Fruit fly (Drosophila melanogaster) whole organism, embryonic: Measurements from ENCODE around the gene CG42535.

ENCODE experiments used
- ATbp ChIP-seq: fragments of 200-800 bp; sonication (Bioruptor generic); optimal IDR thresholded peaks from 2 replicates; lab custom pipeline; 2017; ENCODE audit warnings: missing biosample characterization, mild to moderate bottlenecking, missing genetic modification characterization, missing genetic modification reagents
- Bgb ChIP-seq: fragments of 200-800 bp; sonication (Bioruptor generic); IDR thresholded peaks from 2 replicates; pipeline ENCODE4 v1.3.6; 2022; ENCODE audit warnings: missing biosample characterization, missing genetic modification characterization; ENCODE audit not compliant: partially characterized antibody
- CG10267 ChIP-seq: fragments of 200-800 bp; sonication (Bioruptor generic); optimal IDR thresholded peaks from 2 replicates; lab custom pipeline; 2018; ENCODE audit warnings: missing biosample characterization, mild to moderate bottlenecking, missing genetic modification characterization, moderate library complexity
- CG10431 ChIP-seq: fragments of 200-800 bp; sonication (Bioruptor generic); optimal IDR thresholded peaks from 3 replicates; lab custom pipeline; 2018; ENCODE audit warnings: missing biosample characterization, mild to moderate bottlenecking, missing genetic modification characterization
- CG12071 ChIP-seq: fragments of 200-800 bp; sonication (Bioruptor generic); optimal IDR thresholded peaks from 3 replicates; lab custom pipeline; 2018; ENCODE audit warnings: missing biosample characterization, mild to moderate bottlenecking, missing genetic modification characterization
- CG14441 ChIP-seq: fragments of 200-800 bp; sonication (Bioruptor generic); IDR thresholded peaks from 2 replicates; pipeline ENCODE4 v1.3.6; 2022; ENCODE audit warnings: missing biosample characterization, missing genetic modification characterization
- CG15601 ChIP-seq: fragments of 200-800 bp; sonication (Bioruptor generic); optimal IDR thresholded peaks from 3 replicates; lab custom pipeline; 2019; ENCODE audit warnings: missing biosample characterization, mild to moderate bottlenecking, missing genetic modification characterization, moderate library complexity
- CG15696 ChIP-seq: fragments of 200-800 bp; sonication (Bioruptor generic); optimal IDR thresholded peaks from 2 replicates; lab custom pipeline; 2019; ENCODE audit warnings: missing biosample characterization, mild to moderate bottlenecking, missing genetic modification characterization, moderate library complexity
- CG1603 ChIP-seq: fragments of 200-800 bp; sonication (Bioruptor generic); optimal IDR thresholded peaks from 2 replicates; lab custom pipeline; 2019; ENCODE audit warnings: missing biosample characterization, mild to moderate bottlenecking, missing genetic modification characterization, moderate library complexity
- CG2712 ChIP-seq: fragments of 200-800 bp; optimal IDR thresholded peaks from 3 replicates; lab custom pipeline; 2019; ENCODE audit warnings: missing biosample characterization, mild to moderate bottlenecking, missing genetic modification characterization, moderate library complexity
- CG30020 ChIP-seq: fragments of 200-800 bp; optimal IDR thresholded peaks from 2 replicates; lab custom pipeline; 2019; ENCODE audit warnings: missing biosample characterization, mild to moderate bottlenecking, missing genetic modification characterization, moderate library complexity
- CG3281 ChIP-seq: fragments of 200-800 bp; sonication (Bioruptor generic); optimal IDR thresholded peaks from 3 replicates; lab custom pipeline; 2017; ENCODE audit warnings: missing biosample characterization, mild to moderate bottlenecking, missing genetic modification characterization
- CG33213 ChIP-seq: fragments of 200-800 bp; sonication (Bioruptor generic); optimal IDR thresholded peaks from 3 replicates; lab custom pipeline; 2016; ENCODE audit warnings: missing biosample characterization, missing genetic modification characterization
- CG3995 ChIP-seq: fragments of 200-800 bp; sonication (Bioruptor generic); optimal IDR thresholded peaks from 3 replicates; lab custom pipeline; 2016; ENCODE audit warnings: missing biosample characterization, missing genetic modification characterization
- CG4730 ChIP-seq: fragments of 200-800 bp; sonication (Bioruptor generic); IDR thresholded peaks from 2 replicates; pipeline ENCODE4 v1.3.6; 2022; ENCODE audit warnings: missing biosample characterization, missing genetic modification characterization
- CG5245 ChIP-seq: fragments of 200-800 bp; sonication (Bioruptor generic); optimal IDR thresholded peaks from 3 replicates; lab custom pipeline; 2016; ENCODE audit warnings: missing biosample characterization, missing genetic modification characterization
- CG6683 ChIP-seq: fragments of 200-800 bp; sonication (Bioruptor generic); optimal IDR thresholded peaks from 2 replicates; lab custom pipeline; 2017; ENCODE audit warnings: missing biosample characterization, mild to moderate bottlenecking, missing genetic modification characterization, missing genetic modification reagents
- CG6813 ChIP-seq: fragments of 200-800 bp; sonication (Bioruptor generic); optimal IDR thresholded peaks from 2 replicates; lab custom pipeline; 2017; ENCODE audit warnings: missing biosample characterization, missing genetic modification characterization, mild to moderate bottlenecking, moderate library complexity, missing genetic modification reagents
- CG7271 ChIP-seq: fragments of 200-800 bp; sonication (Bioruptor generic); optimal IDR thresholded peaks from 2 replicates; lab custom pipeline; 2018; ENCODE audit warnings: missing biosample characterization, mild to moderate bottlenecking, missing genetic modification characterization, moderate library complexity
- CG7987 ChIP-seq: fragments of 200-800 bp; sonication (Bioruptor generic); optimal IDR thresholded peaks from 2 replicates; lab custom pipeline; 2018; ENCODE audit warnings: missing biosample characterization, mild to moderate bottlenecking, missing genetic modification characterization, moderate library complexity
- CG9437 ChIP-seq: fragments of 200-800 bp; sonication (Bioruptor generic); optimal IDR thresholded peaks from 2 replicates; lab custom pipeline; 2018; ENCODE audit warnings: missing biosample characterization, mild to moderate bottlenecking, missing genetic modification characterization
- Camta ChIP-seq: fragments of 200-800 bp; sonication (Bioruptor generic); optimal IDR thresholded peaks from 2 replicates; lab custom pipeline; 2016; ENCODE audit warnings: missing biosample characterization, missing genetic modification characterization
- Dp ChIP-seq: fragments of 200-800 bp; sonication (Bioruptor generic); optimal IDR thresholded peaks from 2 replicates; lab custom pipeline; 2018; ENCODE audit warnings: missing biosample characterization, mild to moderate bottlenecking, missing genetic modification characterization, moderate library complexity
- Ets97D ChIP-seq: fragments of 200-800 bp; sonication (Bioruptor generic); optimal IDR thresholded peaks from 3 replicates; lab custom pipeline; 2016; ENCODE audit warnings: missing biosample characterization, missing genetic modification characterization
- H15 ChIP-seq: fragments of 200-800 bp; sonication (Bioruptor generic); IDR thresholded peaks from 3 replicates; pipeline ENCODE4 v1.3.6; 2022; ENCODE audit warnings: missing biosample characterization, missing genetic modification characterization
- Hr51 ChIP-seq, 2 experiments: fragments of 200-800 bp; sonication (Bioruptor generic); optimal IDR thresholded peaks; 2 replicates in 1 of 2; 3 replicates in 1 of 2; lab custom pipeline; 2016 to 2018; ENCODE audit warnings: missing biosample characterization in 2 of 2, missing genetic modification characterization in 2 of 2, mild to moderate bottlenecking in 1 of 2, moderate library complexity in 1 of 2
- NfI ChIP-seq: fragments of 200-800 bp; sonication (Bioruptor generic); optimal IDR thresholded peaks from 3 replicates; lab custom pipeline; 2018; ENCODE audit warnings: missing biosample characterization, mild to moderate bottlenecking, missing genetic modification characterization, moderate library complexity
- Tbp ChIP-seq: fragments of >200 bp; optimal IDR thresholded peaks from 2 replicates; lab custom pipeline; 2018; ENCODE audit warnings: missing biosample characterization, missing genetic modification characterization
- ase ChIP-seq: fragments of 200-800 bp; sonication (Bioruptor generic); IDR thresholded peaks from 3 replicates; pipeline ENCODE4 v1.3.6; 2022; ENCODE audit warnings: missing biosample characterization, missing genetic modification characterization
- bab2 ChIP-seq: fragments of 200-800 bp; sonication (Bioruptor generic); optimal IDR thresholded peaks from 2 replicates; lab custom pipeline; 2016; ENCODE audit warnings: missing biosample characterization, missing genetic modification characterization
- bowl ChIP-seq: fragments of 200-800 bp; sonication (Bioruptor generic); IDR thresholded peaks from 2 replicates; pipeline ENCODE4 v1.3.6; 2022; ENCODE audit warnings: missing biosample characterization, missing genetic modification characterization
- cas ChIP-seq: fragments of 200-800 bp; sonication (Bioruptor generic); IDR thresholded peaks from 2 replicates; pipeline ENCODE4 v1.3.6; 2022; ENCODE audit warnings: missing biosample characterization, missing genetic modification characterization
- cwo ChIP-seq: fragments of 200-800 bp; sonication (Bioruptor generic); optimal IDR thresholded peaks from 3 replicates; lab custom pipeline; 2017; ENCODE audit warnings: missing biosample characterization, missing genetic modification characterization, mild to moderate bottlenecking, moderate library complexity, missing genetic modification reagents
- eve ChIP-seq, 2 experiments: fragments of >200 bp; optimal IDR thresholded peaks; 2 replicates each; lab custom pipeline; 2017; ENCODE audit warnings: missing biosample characterization in 2 of 2, missing genetic modification characterization in 2 of 2
- exex ChIP-seq: fragments of 200-800 bp; sonication (Bioruptor generic); optimal IDR thresholded peaks from 4 replicates; lab custom pipeline; 2018; ENCODE audit warnings: missing biosample characterization, mild to moderate bottlenecking, missing genetic modification characterization, moderate library complexity
- hbn ChIP-seq: fragments of 200-800 bp; sonication (Bioruptor generic); IDR thresholded peaks from 2 replicates; pipeline ENCODE4 v1.3.6; 2022; ENCODE audit warnings: missing biosample characterization, missing genetic modification characterization; ENCODE audit not compliant: partially characterized antibody
- kay ChIP-seq: fragments of 200-800 bp; sonication (Bioruptor generic); optimal IDR thresholded peaks from 2 replicates; lab custom pipeline; 2016; ENCODE audit warnings: missing biosample characterization, missing genetic modification characterization
- mam ChIP-seq: fragments of 200-800 bp; sonication (Bioruptor generic); optimal IDR thresholded peaks from 3 replicates; lab custom pipeline; 2016; ENCODE audit warnings: missing biosample characterization, missing genetic modification characterization
- onecut ChIP-seq: fragments of 200-800 bp; sonication (Bioruptor generic); IDR thresholded peaks from 2 replicates; pipeline ENCODE4 v1.3.6; 2022; ENCODE audit warnings: missing biosample characterization, missing genetic modification characterization
- p53 ChIP-seq: fragments of 200-800 bp; sonication (Bioruptor generic); optimal IDR thresholded peaks from 2 replicates; lab custom pipeline; 2016; ENCODE audit warnings: missing biosample characterization, missing genetic modification characterization
- ranshi ChIP-seq: fragments of 200-800 bp; sonication (Bioruptor generic); IDR thresholded peaks from 2 replicates; pipeline ENCODE4 v1.3.6; 2022; ENCODE audit warnings: missing biosample characterization, missing genetic modification characterization
- sisA ChIP-seq: fragments of 200-800 bp; sonication (Bioruptor generic); IDR thresholded peaks from 2 replicates; pipeline ENCODE4 v1.3.6; 2022; ENCODE audit warnings: missing biosample characterization, missing genetic modification characterization
- slbo ChIP-seq: fragments of 200-800 bp; sonication (Bioruptor generic); IDR thresholded peaks from 2 replicates; pipeline ENCODE4 v1.3.6; 2022; ENCODE audit warnings: missing biosample characterization, missing genetic modification characterization
- so ChIP-seq: fragments of 200-800 bp; sonication (Bioruptor generic); IDR thresholded peaks from 3 replicates; pipeline ENCODE4 v1.3.6; 2022; ENCODE audit warnings: missing biosample characterization, missing genetic modification characterization
- sob ChIP-seq: fragments of 200-800 bp; sonication (Bioruptor generic); IDR thresholded peaks from 2 replicates; pipeline ENCODE4 v1.3.6; 2022; ENCODE audit warnings: missing biosample characterization, missing genetic modification characterization
- tin ChIP-seq: fragments of 200-800 bp; sonication (Bioruptor generic); optimal IDR thresholded peaks from 3 replicates; lab custom pipeline; 2016; ENCODE audit warnings: missing biosample characterization, missing genetic modification characterization
- zfh2 ChIP-seq: fragments of 200-800 bp; sonication (Bioruptor generic); optimal IDR thresholded peaks from 2 replicates; lab custom pipeline; 2016; ENCODE audit warnings: missing biosample characterization, missing genetic modification characterization

Gene CG42535

DNA sequence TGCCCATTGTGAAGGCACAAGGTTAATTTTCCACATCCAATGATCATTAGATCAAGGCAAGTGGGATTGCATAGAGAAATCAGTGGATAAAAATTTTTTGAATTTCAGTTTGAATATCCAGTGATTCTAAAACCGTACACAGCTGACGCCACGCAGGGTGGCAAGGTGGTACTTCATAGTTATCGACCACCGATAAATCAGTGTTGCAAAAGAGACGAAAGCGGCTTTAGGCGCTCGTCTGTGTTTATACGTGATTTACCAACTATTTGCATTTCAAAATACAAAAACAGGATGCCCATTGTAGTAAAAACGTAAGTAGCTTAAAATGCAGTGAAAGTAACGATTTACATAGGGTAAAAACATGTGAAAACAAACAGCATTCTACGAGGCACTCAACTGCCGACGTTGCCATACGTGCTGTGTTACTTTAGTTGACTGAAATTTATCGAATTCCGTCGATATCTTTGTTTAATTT is at the start of gene CG42535, which contains the start of the genes CG34001 and hay (continued):
- no peak for TF ChIP-seq CG2712 (tag; lab: Kevin White, UChicago)
- 0 out of 2 replicates have a peak, but pooled peaks have one; percentile 14 for TF ChIP-seq CG4730 (GFP tag; lab: Robert Waterston, UW)
- peak; percentile 54 for TF ChIP-seq Ets97D (GFP tag; lab: Kevin White, UChicago)
- TF ChIP-seq Dp (GFP tag; lab: Kevin White, UChicago), result peak; percentile 84
- TF ChIP-seq cwo (GFP tag; lab: Kevin White, UChicago), result no peak
- TF ChIP-seq CG10267 (tag; lab: Kevin White, UChicago), result peak; percentile 95
- peak; percentile 12 for TF ChIP-seq CG15601
- TF ChIP-seq Hr51 (GFP tag; optimal IDR thresholded peaks at IDR 0.05; lab: Kevin White, UChicago), result no peak
- 0 out of 2 replicates have a peak, but pooled peaks have one; percentile 12 for TF ChIP-seq hbn (GFP tag; lab: Robert Waterston, UW)
- no peak for TF ChIP-seq ranshi (GFP tag; lab: Robert Waterston, UW)
- TF ChIP-seq, all 482 proteins: peak for 66

DNA sequence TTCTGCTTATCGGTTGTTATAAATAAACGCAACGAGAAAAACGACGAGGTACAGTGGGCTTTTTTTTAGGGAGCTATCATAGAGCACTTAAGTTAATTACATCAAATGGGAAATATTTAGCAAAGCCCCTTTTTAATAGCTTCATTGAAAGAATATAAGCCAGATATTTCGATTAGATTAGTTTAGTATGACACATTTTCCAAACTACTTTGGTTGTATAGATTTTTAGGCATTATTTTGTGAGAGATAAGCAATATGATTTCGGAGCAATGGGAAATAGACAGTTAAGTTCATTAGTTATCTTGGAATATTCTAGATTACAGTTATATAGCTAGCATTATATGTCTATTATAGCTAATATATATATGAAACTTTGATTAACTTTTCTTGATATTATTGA is 49.4 kb upstream of the CG42535 start:
- TF ChIP-seq exex (tag; lab: Kevin White, UChicago), result peak; percentile 89
- no peak for TF ChIP-seq ase (GFP tag; lab: Robert Waterston, UW)

DNA sequence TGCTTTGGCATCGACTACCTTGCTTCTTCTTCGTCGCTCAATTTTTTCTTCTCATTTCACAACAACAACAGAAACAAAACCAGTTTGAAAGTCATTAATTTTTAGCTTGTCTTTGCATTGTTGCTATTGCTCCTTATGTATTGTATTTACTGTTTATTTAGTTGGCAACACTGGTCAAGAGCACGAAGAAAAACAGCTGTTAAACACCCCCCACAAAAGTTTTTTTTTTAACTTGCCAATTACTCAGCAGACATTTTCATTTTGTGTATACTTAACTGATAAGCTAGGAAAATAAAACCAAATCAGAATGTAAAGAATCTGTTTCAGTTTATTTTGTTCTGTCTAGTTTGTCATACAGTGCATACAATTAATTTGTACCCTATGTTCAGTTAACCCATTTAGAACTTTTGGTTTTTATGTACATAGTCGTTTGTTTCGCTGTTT is 49.0 kb upstream of the CG42535 start:
- TF ChIP-seq CG7987 (peak; percentile 37), CG6683 (GFP tag; lab: Kevin White, UChicago) (no peak), CG3281 (GFP tag; lab: Kevin White, UChicago) (peak; percentile 53), p53 (GFP tag; lab: Kevin White, UChicago) (no peak), eve (GFP tag; optimal IDR thresholded peaks at IDR 0.05; lab: Kevin White, UChicago) (no peak), sob (0 out of 2 replicates have a peak, but pooled peaks have one; percentile 37), bowl (GFP tag; lab: Robert Waterston, UW) (no peak), CG3995 (GFP tag; lab: Kevin White, UChicago) (no peak), CG30020 (tag; lab: Kevin White, UChicago) (no peak), onecut (GFP tag; lab: Robert Waterston, UW) (no peak), CG10267 (tag; lab: Kevin White, UChicago) (no peak), CG12071 (GFP tag; lab: Kevin White, UChicago) (peak; percentile 29), Bgb (GFP tag; lab: Robert Waterston, UW) (no peak), CG9437 (GFP tag; lab: Kevin White, UChicago) (no peak), kay (GFP tag; lab: Kevin White, UChicago) (no peak), NfI (GFP tag; lab: Kevin White, UChicago) (no peak), tin (no peak), cas (no peak), so (GFP tag; lab: Robert Waterston, UW) (no peak), CG15696 (no peak), zfh2 (no peak), CG6813 (GFP tag; lab: Kevin White, UChicago) (peak; percentile 53), CG7271 (no peak), CG14441 (GFP tag; lab: Robert Waterston, UW) (peak; percentile 40; the same call in 1 of the 2 replicates), sisA (no peak), CG5245 (GFP tag; lab: Kevin White, UChicago) (no peak), CG1603 (no peak), Tbp (GFP tag; lab: Kevin White, UChicago) (no peak), CG10431 (no peak), Camta (GFP tag; lab: Kevin White, UChicago) (no peak), ATbp (GFP tag; lab: Kevin White, UChicago) (peak; percentile 4), H15 (GFP tag; lab: Robert Waterston, UW) (no peak), bab2 (GFP tag; lab: Kevin White, UChicago) (no peak), slbo (GFP tag; lab: Robert Waterston, UW) (0 out of 2 replicates have a peak, but pooled peaks have one; percentile 12), CG33213 (GFP tag; lab: Kevin White, UChicago) (no peak), mam (peak; percentile 18)
